Worm (Caenorhabditis elegans): Measurements from ENCODE around the gene F01G4.6.
A peak's percentile ranks its signal among the peaks of the same experiment; 100 is the strongest.

The F01G4.6 gene

DNA sequence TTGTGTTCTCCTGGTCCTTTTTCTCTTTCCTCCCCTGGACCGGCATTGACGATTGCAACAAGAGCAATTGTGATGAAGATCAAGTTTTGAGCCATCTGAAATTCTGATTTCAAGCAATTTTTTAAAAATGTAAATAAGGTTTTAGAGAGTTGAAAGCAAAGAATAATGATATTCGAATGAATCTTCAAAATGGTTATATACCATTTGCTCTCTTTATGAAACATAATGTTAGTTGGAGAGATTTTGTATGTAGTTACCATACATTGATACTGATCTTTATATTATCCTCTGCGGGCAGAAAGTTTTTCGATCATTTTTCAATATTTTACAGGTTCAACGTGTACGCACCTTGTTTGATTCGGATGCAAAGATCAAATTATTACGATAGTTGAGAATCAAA is 43.6 kb downstream of the F01G4.6 start, which contains the start of gene srlf-24:
srlf-24 (minus strand) TSS at position 101 of the 400 bp plus-strand sequence.
- TF ChIP-seq elt-1 (tag; optimal IDR thresholded peaks at IDR 0.05) (no peak), ztf-11 (tag; optimal IDR thresholded peaks at IDR 0.05) (no peak), ZK546.5 (tag; optimal IDR thresholded peaks at IDR 0.05) (no peak)

- no peak for TF ChIP-seq hmg-11 (tag; optimal IDR thresholded peaks at IDR 0.05)
These were observed 45.8 kb downstream of the F01G4.6 start for ce11 chrIV:11103501-11103900.

DNA sequence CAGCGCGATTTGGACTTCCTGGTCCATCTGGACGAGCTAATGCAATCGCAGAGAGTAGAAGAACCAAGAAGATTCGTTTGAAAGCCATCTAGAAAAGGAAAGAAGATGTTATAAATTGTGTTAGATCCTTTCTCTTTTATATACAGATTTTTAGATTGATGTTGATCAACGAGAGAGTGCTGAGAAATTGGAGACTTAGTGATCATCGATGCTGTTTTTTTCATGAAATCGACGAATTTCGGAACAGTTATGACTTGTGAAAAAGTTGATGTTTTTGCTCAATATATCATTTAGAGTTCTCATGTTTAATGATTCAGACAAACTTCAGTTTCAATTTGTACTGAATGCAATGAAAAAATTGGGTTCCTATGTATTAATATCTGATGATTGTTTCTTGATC is 46.7 kb downstream of the F01G4.6 start, which contains the start of gene srlf-17:
srlf-17 (minus strand) TSS at position 101 of the 400 bp plus-strand sequence.
- TF ChIP-seq nfya-1 (tag; optimal IDR thresholded peaks at IDR 0.05; ENCODE audit: insufficient read depth) (no peak), daf-12 (tag; optimal IDR thresholded peaks at IDR 0.05) (no peak), nhr-237 (tag; optimal IDR thresholded peaks at IDR 0.05) (no peak), ceh-9 (tag; optimal IDR thresholded peaks at IDR 0.05) (no peak), mml-1 (tag; optimal IDR thresholded peaks at IDR 0.05) (no peak), unc-62 (GFP tag; optimal IDR thresholded peaks at IDR 0.05) (no peak), aly-2 (tag; optimal IDR thresholded peaks at IDR 0.05) (no peak), egl-27 (tag; optimal IDR thresholded peaks at IDR 0.05) (no peak), ceh-16 (tag; optimal IDR thresholded peaks at IDR 0.05) (no peak), ztf-11 (tag; optimal IDR thresholded peaks at IDR 0.05) (no peak), elt-1 (tag; optimal IDR thresholded peaks at IDR 0.05) (no peak), ama-1 (optimal IDR thresholded peaks at IDR 0.05) (no peak), snpc-4 (tag; optimal IDR thresholded peaks at IDR 0.05) (no peak), lsy-12 (tag; optimal IDR thresholded peaks at IDR 0.05) (no peak)

- TF ChIP-seq sea-2 (GFP tag; optimal IDR thresholded peaks at IDR 0.05) (no peak), ztf-4 (tag; optimal IDR thresholded peaks at IDR 0.05) (no peak), aly-2 (tag; optimal IDR thresholded peaks at IDR 0.05) (no peak), nhr-67 (tag; optimal IDR thresholded peaks at IDR 0.05) (no peak), egl-5 (tag; optimal IDR thresholded peaks at IDR 0.05) (no peak), ceh-28 (tag; optimal IDR thresholded peaks at IDR 0.05) (no peak), mml-1 (tag; optimal IDR thresholded peaks at IDR 0.05) (no peak), nfya-1 (tag; optimal IDR thresholded peaks at IDR 0.05; ENCODE audit: insufficient read depth) (no peak), nhr-77 (tag; optimal IDR thresholded peaks at IDR 0.05) (no peak), pha-4 (tag; optimal IDR thresholded peaks at IDR 0.05) (no peak), nhr-12 (tag; optimal IDR thresholded peaks at IDR 0.05) (no peak), hmg-11 (tag; optimal IDR thresholded peaks at IDR 0.05) (no peak), lin-15B (tag; optimal IDR thresholded peaks at IDR 0.05) (no peak), nhr-43 (tag; optimal IDR thresholded peaks at IDR 0.05; ENCODE audit: poor library complexity, severe bottlenecking) (no peak), ceh-82 (tag; optimal IDR thresholded peaks at IDR 0.05) (no peak), ceh-16 (tag; optimal IDR thresholded peaks at IDR 0.05) (no peak), tbx-2 (tag; optimal IDR thresholded peaks at IDR 0.05) (no peak), ZK546.5 (tag; optimal IDR thresholded peaks at IDR 0.05) (no peak)
These were observed 47.9 kb downstream of the F01G4.6 start, which contains the start of gene srlf-18 for ce11 chrIV:11101383-11101782. srlf-18 (minus strand) TSS chrIV:11101483.

DNA sequence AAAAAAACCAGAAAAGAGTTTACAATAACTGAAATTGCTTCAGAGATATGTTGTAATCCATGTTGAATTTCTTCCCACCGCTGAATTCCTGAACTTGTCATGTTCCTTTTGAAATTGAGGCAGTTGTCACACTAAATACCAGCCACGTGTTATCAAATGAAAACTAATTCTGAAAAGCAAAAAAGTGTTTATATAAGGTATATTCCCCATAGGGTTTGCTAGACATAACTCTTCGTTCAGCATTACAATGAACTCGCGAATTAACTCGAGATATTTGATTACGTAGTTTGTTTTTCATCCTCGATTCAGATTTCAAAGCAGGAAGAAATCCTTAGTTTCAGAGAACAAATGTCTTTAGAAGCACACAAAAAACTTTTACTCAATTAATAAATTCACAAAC is 49.0 kb downstream of the F01G4.6 start, which contains the start of gene str-3:
str-3 (minus strand) TSS at position 101 of the 400 bp plus-strand sequence.
- TF ChIP-seq nhr-237 (tag; optimal IDR thresholded peaks at IDR 0.05) (no peak), ztf-4 (tag; optimal IDR thresholded peaks at IDR 0.05) (no peak), pha-4 (tag; optimal IDR thresholded peaks at IDR 0.05) (no peak), unc-39 (tag; optimal IDR thresholded peaks at IDR 0.05) (no peak), ZK546.5 (tag; optimal IDR thresholded peaks at IDR 0.05) (no peak), skn-1 (tag; optimal IDR thresholded peaks at IDR 0.05) (no peak)

- TF ChIP-seq nhr-76 (tag; optimal IDR thresholded peaks at IDR 0.05) (peak; percentile 76), ceh-28 (tag; optimal IDR thresholded peaks at IDR 0.05) (no peak), ztf-4 (tag; optimal IDR thresholded peaks at IDR 0.05) (no peak), fkh-10 (GFP tag; optimal IDR thresholded peaks at IDR 0.05) (no peak), R02D3.7 (tag; optimal IDR thresholded peaks at IDR 0.05) (no peak), zag-1 (tag; optimal IDR thresholded peaks at IDR 0.05) (no peak), pqm-1 (tag; optimal IDR thresholded peaks at IDR 0.05) (peak; percentile 37), nfya-1 (tag; optimal IDR thresholded peaks at IDR 0.05; ENCODE audit: insufficient read depth) (peak; percentile 7), elt-3 (tag; optimal IDR thresholded peaks at IDR 0.05) (no peak)
These were observed 51.5 kb downstream of the F01G4.6 start, which contains the start of gene M7.12 for ce11 chrIV:11097795-11098194. M7.12 (minus strand) TSS chrIV:11097982.
